Fruit fly (Drosophila melanogaster) Kc167 (cell line): ENCODE results near the gene CG13603.

Experiments used
- h ChIP-seq: fragments of >200 bp; optimal IDR thresholded peaks from 3 replicates; lab custom pipeline; 2018; ENCODE audit warnings: missing external identifiers
- psq ChIP-seq: fragments of >200 bp; optimal IDR thresholded peaks from 2 replicates; lab custom pipeline; 2017; ENCODE audit warnings: missing external identifiers
- ttk ChIP-seq: sonication (Bioruptor generic); optimal IDR thresholded peaks from 2 replicates; lab custom pipeline; 2017; ENCODE audit warnings: missing external identifiers

DNA sequence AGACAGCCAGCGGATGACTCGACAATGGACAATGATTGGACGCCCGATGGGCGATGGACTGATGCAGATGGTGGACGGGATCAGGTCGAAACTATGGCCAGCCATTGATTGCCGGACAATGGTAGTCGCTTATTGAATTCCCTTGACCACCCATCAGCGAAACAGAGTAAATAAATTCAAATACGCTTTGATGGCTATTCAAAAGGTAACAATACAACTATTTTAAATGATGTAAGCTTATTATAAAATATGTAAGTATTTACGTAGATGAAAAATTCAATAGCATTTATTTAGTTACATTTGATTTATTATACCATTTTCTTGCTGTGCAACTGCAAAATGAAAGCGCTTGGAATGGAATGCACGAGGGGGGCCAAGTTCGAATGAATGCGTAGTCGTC, 28.2 kb upstream of the CG13603 start:
- TF ChIP-seq psq (no peak), h (lab: Kevin White, UChicago) (no peak), ttk (lab: Kevin White, UChicago) (no peak)
